Worm (Caenorhabditis elegans) whole organism, L4 larva: Measurements from ENCODE around the gene atg-18.

Experiments used
- ceh-62 ChIP-seq: sonication (generic microtip); optimal IDR thresholded peaks from 2 replicates; lab custom pipeline; 2017; ENCODE audit warnings: missing biosample characterization, missing genetic modification characterization
- nhr-42 ChIP-seq: fragments of 200-800 bp; sonication (Bioruptor generic); IDR thresholded peaks from 2 replicates; pipeline ENCODE4 v1.3.6; 2022; ENCODE audit warnings: missing genetic modification characterization, missing compliant biosample characterization
- pqm-1 ChIP-seq: sonication (generic microtip); optimal IDR thresholded peaks from 2 replicates; lab custom pipeline; 2017; ENCODE audit warnings: missing biosample characterization, missing genetic modification characterization
- sdz-12 ChIP-seq: fragments of 200-800 bp; sonication (Bioruptor generic); optimal IDR thresholded peaks from 2 replicates; lab custom pipeline; 2018; ENCODE audit warnings: mild to moderate bottlenecking, missing genetic modification characterization, missing compliant biosample characterization

- TF ChIP-seq ceh-62 (tag; lab: Kevin White, UChicago) (no peak), pqm-1 (tag; lab: Kevin White, UChicago) (no peak), sdz-12 (GFP tag; lab: Kevin White, UChicago) (no peak), nhr-42 (GFP tag; lab: Robert Waterston, UW) (no peak)
These were observed 9.9 kb downstream of the atg-18 start, which contains the start of gene idpc-2 for ce11 chrV:8621213-8621612.
